Worm (Caenorhabditis elegans): ENCODE results near the gene trx-1.

Gene trx-1

DNA sequence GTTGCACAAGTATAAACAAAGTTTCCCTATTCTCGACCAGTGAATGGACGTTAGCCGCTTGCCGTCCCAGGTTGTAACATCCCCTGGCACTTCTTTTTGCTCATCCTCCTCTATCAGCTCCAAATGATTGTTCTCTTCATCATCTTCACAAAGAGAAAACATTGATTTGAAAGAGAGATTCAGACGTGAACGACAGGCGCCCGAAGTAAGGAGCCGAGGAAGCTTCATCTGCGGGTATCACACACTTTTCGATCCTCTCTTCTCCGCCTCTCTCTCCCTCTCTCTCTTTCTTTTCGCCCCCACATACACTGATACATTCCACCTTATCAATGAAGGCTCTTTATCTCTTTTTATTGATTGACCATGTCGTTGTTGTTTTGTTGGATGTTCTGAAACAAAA is 30.6 kb downstream of the trx-1 start:
- TF ChIP-seq egl-5 (tag; optimal IDR thresholded peaks at IDR 0.05) (no peak), elt-1 (tag; optimal IDR thresholded peaks at IDR 0.05) (no peak), skn-1 (tag; optimal IDR thresholded peaks at IDR 0.05) (no peak), pqm-1 (tag; optimal IDR thresholded peaks at IDR 0.05) (no peak), nhr-28 (tag; optimal IDR thresholded peaks at IDR 0.05) (no peak), snpc-4 (tag; optimal IDR thresholded peaks at IDR 0.05) (no peak), unc-62 (GFP tag; optimal IDR thresholded peaks at IDR 0.05) (no peak), fkh-2 (tag; optimal IDR thresholded peaks at IDR 0.05) (no peak), egl-27 (tag; optimal IDR thresholded peaks at IDR 0.05) (no peak), R02D3.7 (tag; optimal IDR thresholded peaks at IDR 0.05) (no peak), nhr-67 (tag; optimal IDR thresholded peaks at IDR 0.05) (no peak), unc-39 (tag; optimal IDR thresholded peaks at IDR 0.05) (no peak), nhr-23 (tag; optimal IDR thresholded peaks at IDR 0.05) (no peak), eor-1 (tag; optimal IDR thresholded peaks at IDR 0.05) (no peak), ama-1 (optimal IDR thresholded peaks at IDR 0.05) (no peak), nhr-25 (tag; optimal IDR thresholded peaks at IDR 0.05) (no peak), sea-2 (GFP tag; optimal IDR thresholded peaks at IDR 0.05) (no peak), elt-3 (tag; optimal IDR thresholded peaks at IDR 0.05) (no peak)

- TF ChIP-seq pha-4 (tag; optimal IDR thresholded peaks at IDR 0.05), result no peak
- no peak for TF ChIP-seq nhr-67 (tag; optimal IDR thresholded peaks at IDR 0.05)
- no peak for TF ChIP-seq aly-2 (tag; optimal IDR thresholded peaks at IDR 0.05)
- TF ChIP-seq nhr-43 (tag; optimal IDR thresholded peaks at IDR 0.05; ENCODE audit: poor library complexity, severe bottlenecking), result no peak
- TF ChIP-seq fkh-10 (GFP tag; optimal IDR thresholded peaks at IDR 0.05), result no peak
- TF ChIP-seq hmg-11 (tag; optimal IDR thresholded peaks at IDR 0.05), result no peak
- no peak for TF ChIP-seq nfya-1 (tag; optimal IDR thresholded peaks at IDR 0.05; ENCODE audit: insufficient read depth)
- no peak for TF ChIP-seq fkh-2 (tag; optimal IDR thresholded peaks at IDR 0.05)
- TF ChIP-seq jun-1 (tag; optimal IDR thresholded peaks at IDR 0.05), result no peak
- TF ChIP-seq elt-1 (tag; optimal IDR thresholded peaks at IDR 0.05), result no peak
- no peak for TF ChIP-seq ama-1 (optimal IDR thresholded peaks at IDR 0.05)
- TF ChIP-seq skn-1 (tag; optimal IDR thresholded peaks at IDR 0.05), result no peak
Observed at ce11 chrII:7720479-7720878, 32.9 kb downstream of the trx-1 start.

- no peak for TF ChIP-seq nhr-43 (tag; optimal IDR thresholded peaks at IDR 0.05; ENCODE audit: poor library complexity, severe bottlenecking)
- no peak for TF ChIP-seq egl-5 (tag; optimal IDR thresholded peaks at IDR 0.05)
- TF ChIP-seq elt-3 (tag; optimal IDR thresholded peaks at IDR 0.05), result no peak
- peak; percentile 39 for TF ChIP-seq fkh-10 (GFP tag; optimal IDR thresholded peaks at IDR 0.05)
Observed at ce11 chrII:7719039-7719438, 34.4 kb downstream of the trx-1 start.

DNA sequence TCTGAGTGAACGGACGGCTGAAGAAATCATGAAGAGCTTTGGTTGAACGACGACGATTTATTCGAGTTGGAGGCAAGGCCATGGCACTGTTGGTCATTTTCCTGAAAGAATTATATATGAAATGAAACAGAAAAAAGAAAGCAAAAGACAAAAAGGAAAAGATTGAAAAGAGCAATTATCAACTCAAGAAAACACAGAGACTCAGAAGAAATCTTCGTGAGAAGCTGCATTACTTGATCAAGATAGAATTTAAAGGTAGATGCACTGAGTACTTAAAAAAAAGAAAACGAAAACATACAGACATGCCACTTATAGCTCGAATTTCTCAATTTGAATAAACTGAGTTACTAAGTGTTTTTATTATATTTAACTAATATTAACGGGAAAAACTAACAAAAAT is 34.9 kb downstream of the trx-1 start, which contains the start of gene cpna-5:
TSS of gene cpna-5 (minus strand) at position 101 of the 400 bp plus-strand sequence.
- TF ChIP-seq fos-1 (tag; optimal IDR thresholded peaks at IDR 0.05), result no peak
- no peak for TF ChIP-seq pha-4 (tag; optimal IDR thresholded peaks at IDR 0.05)
- no peak for TF ChIP-seq elt-1 (tag; optimal IDR thresholded peaks at IDR 0.05)
- TF ChIP-seq nhr-23 (tag; optimal IDR thresholded peaks at IDR 0.05), result no peak
- TF ChIP-seq ztf-4 (tag; optimal IDR thresholded peaks at IDR 0.05), result no peak
- TF ChIP-seq daf-12 (tag; optimal IDR thresholded peaks at IDR 0.05), result no peak
- no peak for TF ChIP-seq elt-3 (tag; optimal IDR thresholded peaks at IDR 0.05)
- TF ChIP-seq ztf-11 (tag; optimal IDR thresholded peaks at IDR 0.05), result no peak
- no peak for TF ChIP-seq lin-15B (tag; optimal IDR thresholded peaks at IDR 0.05)
- no peak for TF ChIP-seq lsy-12 (tag; optimal IDR thresholded peaks at IDR 0.05)
- no peak for TF ChIP-seq nhr-237 (tag; optimal IDR thresholded peaks at IDR 0.05)
- no peak for TF ChIP-seq nhr-77 (tag; optimal IDR thresholded peaks at IDR 0.05)
- TF ChIP-seq zag-1 (tag; optimal IDR thresholded peaks at IDR 0.05), result no peak
- TF ChIP-seq ceh-9 (tag; optimal IDR thresholded peaks at IDR 0.05), result no peak
- TF ChIP-seq snpc-4 (tag; optimal IDR thresholded peaks at IDR 0.05), result no peak
- no peak for TF ChIP-seq ZK546.5 (tag; optimal IDR thresholded peaks at IDR 0.05)
- TF ChIP-seq nhr-67 (tag; optimal IDR thresholded peaks at IDR 0.05), result no peak
- no peak for TF ChIP-seq pqm-1 (tag; optimal IDR thresholded peaks at IDR 0.05)
- no peak for TF ChIP-seq ceh-16 (tag; optimal IDR thresholded peaks at IDR 0.05)
- TF ChIP-seq mml-1 (tag; optimal IDR thresholded peaks at IDR 0.05), result no peak

Data from whole organism, L3 larva.